Fruit fly (Drosophila melanogaster) whole organism, embryonic: ENCODE measurements around the gene CG32713.

Experiments
- BtbVII ChIP-seq: fragments of 200-800 bp; sonication (Bioruptor generic); optimal IDR thresholded peaks from 3 replicates; lab custom pipeline; 2017; ENCODE audit warnings: missing biosample characterization, mild to moderate bottlenecking, missing genetic modification characterization
- C15 ChIP-seq: fragments of 200-800 bp; sonication (Bioruptor generic); IDR thresholded peaks from 3 replicates; pipeline ENCODE4 v1.3.6; 2022; ENCODE audit warnings: missing biosample characterization, missing genetic modification characterization
- CG11093 ChIP-seq: fragments of 200-800 bp; sonication (Bioruptor generic); IDR thresholded peaks from 3 replicates; pipeline ENCODE4 v1.3.6; 2022; ENCODE audit warnings: missing biosample characterization, missing genetic modification characterization
- CG11723 ChIP-seq: fragments of 200-800 bp; sonication (Bioruptor generic); optimal IDR thresholded peaks from 2 replicates; lab custom pipeline; 2017; ENCODE audit warnings: missing biosample characterization, mild to moderate bottlenecking, missing genetic modification characterization
- CG12299 ChIP-seq: fragments of 200-800 bp; sonication (Bioruptor generic); optimal IDR thresholded peaks from 2 replicates; lab custom pipeline; 2018; ENCODE audit warnings: missing biosample characterization, mild to moderate bottlenecking, missing genetic modification characterization
- CG14014 ChIP-seq: fragments of 200-800 bp; sonication (Bioruptor generic); IDR thresholded peaks from 2 replicates; pipeline ENCODE4 v1.3.6; 2022; ENCODE audit warnings: missing biosample characterization, missing genetic modification characterization
- CG14441 ChIP-seq: fragments of 200-800 bp; sonication (Bioruptor generic); IDR thresholded peaks from 2 replicates; pipeline ENCODE4 v1.3.6; 2022; ENCODE audit warnings: missing biosample characterization, missing genetic modification characterization
- CG16863 ChIP-seq: fragments of 200-800 bp; sonication (Bioruptor generic); optimal IDR thresholded peaks from 3 replicates; lab custom pipeline; 2016; ENCODE audit warnings: missing biosample characterization, missing genetic modification characterization
- CG17186 ChIP-seq: fragments of 200-800 bp; sonication (Bioruptor generic); optimal IDR thresholded peaks from 3 replicates; lab custom pipeline; 2017; ENCODE audit warnings: missing biosample characterization, missing genetic modification reagents, missing genetic modification characterization
- CG17829 ChIP-seq: fragments of 200-800 bp; optimal IDR thresholded peaks from 2 replicates; lab custom pipeline; 2019; ENCODE audit warnings: missing biosample characterization, mild to moderate bottlenecking, missing genetic modification characterization, moderate library complexity
- CG18599 ChIP-seq: fragments of 200-800 bp; sonication (Bioruptor generic); optimal IDR thresholded peaks from 3 replicates; lab custom pipeline; 2017; ENCODE audit warnings: missing biosample characterization, missing genetic modification characterization, mild to moderate bottlenecking, moderate library complexity, missing genetic modification reagents
- CG2116 ChIP-seq: fragments of 200-800 bp; sonication (Bioruptor generic); optimal IDR thresholded peaks from 3 replicates; lab custom pipeline; 2018; ENCODE audit warnings: missing biosample characterization, mild to moderate bottlenecking, missing genetic modification characterization
- CG2199 ChIP-seq: fragments of 200-800 bp; sonication (Bioruptor generic); IDR thresholded peaks from 3 replicates; pipeline ENCODE4 v1.3.6; 2022; ENCODE audit warnings: missing biosample characterization, missing genetic modification characterization
- CG2202 ChIP-seq: fragments of 200-800 bp; sonication (Bioruptor generic); optimal IDR thresholded peaks from 2 replicates; lab custom pipeline; 2018; ENCODE audit warnings: missing biosample characterization, mild to moderate bottlenecking, missing genetic modification characterization
- CG2889 ChIP-seq: fragments of 200-800 bp; sonication (Bioruptor generic); IDR thresholded peaks from 3 replicates; pipeline ENCODE4 v1.3.6; 2022; ENCODE audit warnings: missing biosample characterization, missing genetic modification characterization
- CG32532 ChIP-seq: fragments of 200-800 bp; sonication (Bioruptor generic); IDR thresholded peaks from 2 replicates; pipeline ENCODE4 v1.3.6; 2022; ENCODE audit warnings: missing biosample characterization, missing genetic modification characterization
- CG3838 ChIP-seq: fragments of 200-800 bp; sonication (Bioruptor generic); optimal IDR thresholded peaks from 3 replicates; lab custom pipeline; 2016; ENCODE audit warnings: missing biosample characterization, missing genetic modification characterization
- CG4360 ChIP-seq: fragments of 200-800 bp; sonication (Bioruptor generic); IDR thresholded peaks from 2 replicates; pipeline ENCODE4 v1.3.6; 2022; ENCODE audit warnings: missing biosample characterization, missing genetic modification characterization
- CG6254 ChIP-seq: fragments of 200-800 bp; sonication (Bioruptor generic); optimal IDR thresholded peaks from 3 replicates; lab custom pipeline; 2017; ENCODE audit warnings: mild to moderate bottlenecking, missing biosample characterization, missing genetic modification reagents, missing genetic modification characterization
- CG7928 ChIP-seq: fragments of 200-800 bp; sonication (Bioruptor generic); optimal IDR thresholded peaks from 2 replicates; lab custom pipeline; 2017; ENCODE audit warnings: missing biosample characterization, mild to moderate bottlenecking, missing genetic modification characterization
- CG7987 ChIP-seq: fragments of 200-800 bp; sonication (Bioruptor generic); optimal IDR thresholded peaks from 2 replicates; lab custom pipeline; 2018; ENCODE audit warnings: missing biosample characterization, mild to moderate bottlenecking, missing genetic modification characterization, moderate library complexity
- CG9609 ChIP-seq: fragments of 200-800 bp; sonication (Bioruptor generic); optimal IDR thresholded peaks from 3 replicates; lab custom pipeline; 2016; ENCODE audit warnings: missing biosample characterization, missing genetic modification characterization
- Drgx ChIP-seq: fragments of 200-800 bp; sonication (Bioruptor generic); IDR thresholded peaks from 2 replicates; pipeline ENCODE4 v1.3.6; 2022; ENCODE audit warnings: missing biosample characterization, missing genetic modification characterization
- Gug ChIP-seq: fragments of 200-800 bp; sonication (Bioruptor generic); IDR thresholded peaks from 4 replicates; pipeline ENCODE4 v1.3.6; 2022; ENCODE audit warnings: missing biosample characterization, missing genetic modification characterization
- MESR4 ChIP-seq: fragments of 200-800 bp; sonication (Bioruptor generic); optimal IDR thresholded peaks from 2 replicates; lab custom pipeline; 2018; ENCODE audit warnings: missing biosample characterization, mild to moderate bottlenecking, missing genetic modification characterization, moderate library complexity
- NfI ChIP-seq: fragments of 200-800 bp; sonication (Bioruptor generic); optimal IDR thresholded peaks from 3 replicates; lab custom pipeline; 2018; ENCODE audit warnings: missing biosample characterization, mild to moderate bottlenecking, missing genetic modification characterization, moderate library complexity
- Oli ChIP-seq: fragments of 200-800 bp; sonication (Bioruptor generic); optimal IDR thresholded peaks from 2 replicates; lab custom pipeline; 2018; ENCODE audit warnings: missing biosample characterization, mild to moderate bottlenecking, missing genetic modification characterization, moderate library complexity
- Pdp1 ChIP-seq, 2 experiments: fragments of 200-800 bp; sonication (Bioruptor generic); optimal IDR thresholded peaks; 3 replicates each; lab custom pipeline; 2016; ENCODE audit warnings: missing biosample characterization in 2 of 2, missing genetic modification characterization in 2 of 2, mild to moderate bottlenecking in 1 of 2, moderate library complexity in 1 of 2
- Poxn ChIP-seq: fragments of 200-800 bp; sonication (Bioruptor generic); IDR thresholded peaks from 2 replicates; pipeline ENCODE4 v1.3.6; 2022; ENCODE audit warnings: missing biosample characterization, missing genetic modification characterization
- bcd ChIP-seq: fragments of 200-800 bp; sonication (Bioruptor generic); optimal IDR thresholded peaks from 2 replicates; lab custom pipeline; 2017; ENCODE audit warnings: missing biosample characterization, mild to moderate bottlenecking, missing genetic modification characterization
- chinmo ChIP-seq: fragments of 200-800 bp; sonication (Bioruptor generic); IDR thresholded peaks from 4 replicates; pipeline ENCODE4 v1.3.6; 2022; ENCODE audit warnings: missing biosample characterization, missing genetic modification characterization; ENCODE audit not compliant: partially characterized antibody
- corto ChIP-seq: fragments of 200-800 bp; sonication (Bioruptor generic); optimal IDR thresholded peaks from 2 replicates; lab custom pipeline; 2016; ENCODE audit warnings: missing biosample characterization, mild to moderate bottlenecking, missing genetic modification characterization, moderate library complexity
- crol ChIP-seq: fragments of 200-800 bp; sonication (Bioruptor generic); IDR thresholded peaks from 2 replicates; pipeline ENCODE4 v1.3.6; 2022; ENCODE audit warnings: missing biosample characterization, missing genetic modification characterization
- dan ChIP-seq: fragments of 200-800 bp; sonication (Bioruptor generic); IDR thresholded peaks from 2 replicates; pipeline ENCODE4 v1.3.6; 2022; ENCODE audit warnings: missing biosample characterization, missing genetic modification characterization
- danr ChIP-seq: fragments of 200-800 bp; sonication (Bioruptor generic); IDR thresholded peaks from 2 replicates; pipeline ENCODE4 v1.3.6; 2022; ENCODE audit warnings: missing biosample characterization, missing genetic modification characterization
- fu2 ChIP-seq: fragments of 200-800 bp; sonication (Bioruptor generic); optimal IDR thresholded peaks from 2 replicates; lab custom pipeline; 2016; ENCODE audit warnings: missing biosample characterization, missing genetic modification characterization
- gfzf ChIP-seq: fragments of 200-800 bp; sonication (Bioruptor generic); optimal IDR thresholded peaks from 2 replicates; lab custom pipeline; 2016; ENCODE audit warnings: missing biosample characterization, mild to moderate bottlenecking, missing genetic modification characterization, moderate library complexity
- gsb ChIP-seq: fragments of 200-800 bp; sonication (Bioruptor generic); IDR thresholded peaks from 2 replicates; pipeline ENCODE4 v1.3.6; 2022; ENCODE audit warnings: missing biosample characterization, missing genetic modification characterization
- lbe ChIP-seq: fragments of 200-800 bp; sonication (Bioruptor generic); optimal IDR thresholded peaks from 2 replicates; lab custom pipeline; 2016; ENCODE audit warnings: missing biosample characterization, mild to moderate bottlenecking, missing genetic modification characterization
- lola ChIP-seq, 3 experiments: fragments of >200 bp in 2 of 3; fragments of 200-800 bp in 1 of 3; sonication (Bioruptor generic) in 1 of 3; optimal IDR thresholded peaks; 2 replicates each; lab custom pipeline; 2017 to 2019; ENCODE audit warnings: missing biosample characterization in 3 of 3, missing genetic modification characterization in 3 of 3, mild to moderate bottlenecking in 1 of 3, moderate library complexity in 1 of 3
- maf-S ChIP-seq: fragments of 200-800 bp; sonication (Bioruptor generic); optimal IDR thresholded peaks from 2 replicates; lab custom pipeline; 2016; ENCODE audit warnings: missing biosample characterization, missing genetic modification characterization
- pita ChIP-seq: fragments of 200-800 bp; sonication (Bioruptor generic); optimal IDR thresholded peaks from 2 replicates; lab custom pipeline; 2017; ENCODE audit warnings: missing biosample characterization, mild to moderate bottlenecking, missing genetic modification characterization
- repo ChIP-seq: fragments of 200-800 bp; sonication (Bioruptor generic); optimal IDR thresholded peaks from 2 replicates; lab custom pipeline; 2016; ENCODE audit warnings: missing biosample characterization, missing genetic modification characterization
- rib ChIP-seq: fragments of 200-800 bp; sonication (Bioruptor generic); IDR thresholded peaks from 2 replicates; pipeline ENCODE4 v1.3.6; 2022; ENCODE audit warnings: missing biosample characterization, missing genetic modification characterization
- ssp ChIP-seq: fragments of 200-800 bp; sonication (Bioruptor generic); IDR thresholded peaks from 2 replicates; pipeline ENCODE4 v1.3.6; 2022; ENCODE audit warnings: missing biosample characterization, missing genetic modification characterization
- tgo ChIP-seq: fragments of 200-800 bp; sonication (Bioruptor generic); IDR thresholded peaks from 3 replicates; pipeline ENCODE4 v1.3.6; 2022; ENCODE audit warnings: missing biosample characterization, missing genetic modification characterization
- tx ChIP-seq: fragments of 200-800 bp; sonication (Bioruptor generic); optimal IDR thresholded peaks from 2 replicates; lab custom pipeline; 2016; ENCODE audit warnings: missing biosample characterization, missing genetic modification characterization
- vnd ChIP-seq: fragments of 200-800 bp; sonication (Bioruptor generic); IDR thresholded peaks from 3 replicates; pipeline ENCODE4 v1.3.6; 2022; ENCODE audit warnings: missing biosample characterization, missing genetic modification characterization; ENCODE audit not compliant: partially characterized antibody
- wdn ChIP-seq: fragments of 200-800 bp; sonication (Bioruptor generic); IDR thresholded peaks from 2 replicates; pipeline ENCODE4 v1.3.6; 2022; ENCODE audit warnings: missing biosample characterization, missing genetic modification characterization
- zfh2 ChIP-seq: fragments of 200-800 bp; sonication (Bioruptor generic); optimal IDR thresholded peaks from 2 replicates; lab custom pipeline; 2016; ENCODE audit warnings: missing biosample characterization, missing genetic modification characterization

CG32713 gene

dm6 chrX:8420772-8421448, 36.5 kb downstream of the CG32713 start (continued):
- TF ChIP-seq CG7928 (GFP tag; lab: Kevin White, UChicago) = no peak
- TF ChIP-seq fu2 = no peak
- TF ChIP-seq bcd (GFP tag; lab: Kevin White, UChicago) = no peak
- TF ChIP-seq Oli (tag; lab: Kevin White, UChicago) = no peak
- 0 out of 3 replicates have a peak, but pooled peaks have one; percentile 50 for TF ChIP-seq CG2199 (GFP tag; lab: Robert Waterston, UW)
- TF ChIP-seq lbe (GFP tag; lab: Kevin White, UChicago) = peak; percentile 83
- no peak for TF ChIP-seq zfh2
- no peak for TF ChIP-seq CG2202
- TF ChIP-seq CG17829 (tag; lab: Kevin White, UChicago) = peak; percentile 3
- no peak for TF ChIP-seq CG18599 (GFP tag; lab: Kevin White, UChicago)
- no peak for TF ChIP-seq Gug (GFP tag; lab: Robert Waterston, UW)
- no peak for TF ChIP-seq ssp
- no peak for TF ChIP-seq CG17186
- no peak for TF ChIP-seq MESR4 (GFP tag; lab: Kevin White, UChicago)
- no peak for TF ChIP-seq CG6254 (GFP tag; lab: Kevin White, UChicago)
- TF ChIP-seq CG2116 = no peak
- TF ChIP-seq CG9609 (GFP tag; lab: Kevin White, UChicago) = no peak
- no peak for TF ChIP-seq CG14441
- TF ChIP-seq tx (GFP tag; lab: Kevin White, UChicago) = no peak
- TF ChIP-seq dan (GFP tag; lab: Robert Waterston, UW) = no peak
- no peak for TF ChIP-seq CG11093
- TF ChIP-seq lola (GFP tag; optimal IDR thresholded peaks at IDR 0.05; lab: Kevin White, UChicago) = peak in 1 of 3 experiments; percentile 43
- no peak for TF ChIP-seq CG3838 (GFP tag; lab: Kevin White, UChicago)
- TF ChIP-seq pita (GFP tag; lab: Kevin White, UChicago) = no peak
- peak; percentile 10; the same call in 1 of the 2 replicates for TF ChIP-seq CG14014
- TF ChIP-seq Pdp1 (GFP tag; optimal IDR thresholded peaks at IDR 0.05; lab: Kevin White, UChicago) = no peak
- peak; percentile 89; the same call in 3 of the 4 replicates for TF ChIP-seq chinmo (GFP tag; lab: Robert Waterston, UW)
- peak; percentile 60 for TF ChIP-seq Drgx
- TF ChIP-seq C15 (GFP tag; lab: Robert Waterston, UW) = no peak
- TF ChIP-seq corto (GFP tag; lab: Kevin White, UChicago) = peak; percentile 40
- no peak for TF ChIP-seq CG2889 (GFP tag; lab: Robert Waterston, UW)
- no peak for TF ChIP-seq maf-S (GFP tag; lab: Kevin White, UChicago)
- no peak for TF ChIP-seq tgo (GFP tag; lab: Robert Waterston, UW)
- TF ChIP-seq gfzf = no peak
- no peak for TF ChIP-seq CG12299
- no peak for TF ChIP-seq danr (GFP tag; lab: Robert Waterston, UW)
- TF ChIP-seq BtbVII (GFP tag; lab: Kevin White, UChicago) = peak; percentile 49
- no peak for TF ChIP-seq NfI (GFP tag; lab: Kevin White, UChicago)
- TF ChIP-seq CG16863 (GFP tag; lab: Kevin White, UChicago) = no peak
- TF ChIP-seq CG7987 (GFP tag; lab: Kevin White, UChicago) = no peak
- TF ChIP-seq CG4360 = no peak
- TF ChIP-seq vnd (GFP tag; lab: Robert Waterston, UW) = no peak
- no peak for TF ChIP-seq crol (GFP tag; lab: Robert Waterston, UW)
- TF ChIP-seq gsb = no peak
- TF ChIP-seq repo = no peak
- TF ChIP-seq Poxn (GFP tag; lab: Robert Waterston, UW) = no peak
- TF ChIP-seq CG32532 = peak; percentile 76
- no peak for TF ChIP-seq rib (GFP tag; lab: Robert Waterston, UW)
- TF ChIP-seq CG11723 (GFP tag; lab: Kevin White, UChicago) = no peak
- no peak; the same call in 1 of the 2 replicates for TF ChIP-seq wdn (GFP tag; lab: Robert Waterston, UW)
